Worm (Caenorhabditis elegans): ENCODE results near the gene tsp-18.

Gene tsp-18

ce11 chrII:5950657-5951056, 46.3 kb downstream of the tsp-18 start:
- TF ChIP-seq unc-39 (tag; optimal IDR thresholded peaks at IDR 0.05) = no peak
- no peak for TF ChIP-seq skn-1 (tag; optimal IDR thresholded peaks at IDR 0.05)
- TF ChIP-seq zag-1 (tag; optimal IDR thresholded peaks at IDR 0.05) = no peak
- no peak for TF ChIP-seq dmd-4 (tag; optimal IDR thresholded peaks at IDR 0.05)
- TF ChIP-seq sem-4 (tag; optimal IDR thresholded peaks at IDR 0.05) = no peak
- no peak for TF ChIP-seq nhr-23 (tag; optimal IDR thresholded peaks at IDR 0.05)
- no peak for TF ChIP-seq nhr-77 (tag; optimal IDR thresholded peaks at IDR 0.05)
- TF ChIP-seq nhr-25 (tag; optimal IDR thresholded peaks at IDR 0.05) = no peak
- TF ChIP-seq mab-5 (tag; optimal IDR thresholded peaks at IDR 0.05) = no peak
- TF ChIP-seq nhr-10 (tag; optimal IDR thresholded peaks at IDR 0.05) = no peak
- TF ChIP-seq blmp-1 (tag; optimal IDR thresholded peaks at IDR 0.05; ENCODE audit: insufficient read depth) = no peak
- TF ChIP-seq mdl-1 (tag; optimal IDR thresholded peaks at IDR 0.05) = no peak
- no peak for TF ChIP-seq nhr-129 (tag; optimal IDR thresholded peaks at IDR 0.05)
- TF ChIP-seq unc-55 (GFP tag; optimal IDR thresholded peaks at IDR 0.05) = no peak
- TF ChIP-seq ZK546.5 (tag; optimal IDR thresholded peaks at IDR 0.05) = no peak
- TF ChIP-seq ama-1 (optimal IDR thresholded peaks at IDR 0.05) = no peak
- TF ChIP-seq snpc-4 (tag; optimal IDR thresholded peaks at IDR 0.05) = no peak
- TF ChIP-seq sma-3 (GFP tag; optimal IDR thresholded peaks at IDR 0.05) = no peak

- no peak for TF ChIP-seq mab-5 (tag; optimal IDR thresholded peaks at IDR 0.05)
- TF ChIP-seq nhr-11 (tag; optimal IDR thresholded peaks at IDR 0.05) = no peak
- TF ChIP-seq dmd-4 (tag; optimal IDR thresholded peaks at IDR 0.05) = no peak
- no peak for TF ChIP-seq sma-3 (GFP tag; optimal IDR thresholded peaks at IDR 0.05)
- TF ChIP-seq ztf-4 (tag; optimal IDR thresholded peaks at IDR 0.05) = no peak
- no peak for TF ChIP-seq crh-2 (tag; optimal IDR thresholded peaks at IDR 0.05)
- no peak for TF ChIP-seq nhr-129 (tag; optimal IDR thresholded peaks at IDR 0.05)
- TF ChIP-seq mbf-1 (tag; optimal IDR thresholded peaks at IDR 0.05) = no peak
- no peak for TF ChIP-seq mdl-1 (tag; optimal IDR thresholded peaks at IDR 0.05)
- no peak for TF ChIP-seq elt-1 (tag; optimal IDR thresholded peaks at IDR 0.05)
- no peak for TF ChIP-seq ztf-1 (GFP tag; conservative IDR thresholded peaks at IDR 0.05)
- TF ChIP-seq nhr-25 (tag; optimal IDR thresholded peaks at IDR 0.05) = no peak
- no peak for TF ChIP-seq Y55F3AM.14 (GFP tag; optimal IDR thresholded peaks at IDR 0.05)
- TF ChIP-seq sma-9 (GFP tag; optimal IDR thresholded peaks at IDR 0.05) = no peak
- no peak for TF ChIP-seq sma-9 (tag; optimal IDR thresholded peaks at IDR 0.05)
- TF ChIP-seq ceh-16 (tag; optimal IDR thresholded peaks at IDR 0.05) = no peak
Measured at ce11 chrII:5951745-5952144, 47.4 kb downstream of the tsp-18 start.

ce11 chrII:5952214-5952613, 47.9 kb downstream of the tsp-18 start:
- TF ChIP-seq dmd-4 (tag; optimal IDR thresholded peaks at IDR 0.05) = no peak
- peak; percentile 13 for TF ChIP-seq nhr-129 (tag; optimal IDR thresholded peaks at IDR 0.05)
- peak; percentile 28 for TF ChIP-seq mab-5 (tag; optimal IDR thresholded peaks at IDR 0.05)
- TF ChIP-seq lsy-2 (tag; optimal IDR thresholded peaks at IDR 0.05) = peak in 1 of 2 experiments; percentile 39
- peak; percentile 32 for TF ChIP-seq sma-9 (GFP tag; optimal IDR thresholded peaks at IDR 0.05)
- no peak for TF ChIP-seq sma-9 (tag; optimal IDR thresholded peaks at IDR 0.05)

- TF ChIP-seq egl-27 (tag; optimal IDR thresholded peaks at IDR 0.05) (no peak), Y55F3AM.14 (GFP tag; optimal IDR thresholded peaks at IDR 0.05) (no peak), blmp-1 (tag; optimal IDR thresholded peaks at IDR 0.05; ENCODE audit: insufficient read depth) (no peak), gmeb-1 (tag; optimal IDR thresholded peaks at IDR 0.05) (no peak), lsy-2 (tag; optimal IDR thresholded peaks at IDR 0.05) (peak in 1 of 2 experiments; percentile 2), zag-1 (tag; optimal IDR thresholded peaks at IDR 0.05) (no peak), crh-2 (tag; optimal IDR thresholded peaks at IDR 0.05) (peak; percentile 0), nhr-21 (tag; optimal IDR thresholded peaks at IDR 0.05) (no peak), C34F6.9 (tag; optimal IDR thresholded peaks at IDR 0.05) (peak; percentile 21), unc-55 (GFP tag; optimal IDR thresholded peaks at IDR 0.05) (peak; percentile 77), snpc-4 (tag; optimal IDR thresholded peaks at IDR 0.05) (no peak), unc-39 (tag; optimal IDR thresholded peaks at IDR 0.05) (no peak), ztf-4 (tag; optimal IDR thresholded peaks at IDR 0.05) (no peak), nhr-237 (tag; optimal IDR thresholded peaks at IDR 0.05) (no peak), mbf-1 (tag; optimal IDR thresholded peaks at IDR 0.05) (no peak), nhr-129 (tag; optimal IDR thresholded peaks at IDR 0.05) (peak; percentile 26)
Measured at ce11 chrII:5955638-5956167, 51.4 kb downstream of the tsp-18 start.

Measured in whole organism, L2 larva.